Worm (Caenorhabditis elegans) whole organism, L1 larva: ENCODE data around the gene T05A7.7.

Source experiments
- aly-2 ChIP-seq: fragments of 150-350 bp; optimal IDR thresholded peaks from 2 replicates; lab custom pipeline; 2014; ENCODE audit warnings: missing biosample characterization, missing genetic modification characterization
- egl-27 ChIP-seq, 2 experiments: fragments of 150-350 bp in 1 of 2; sonication (generic microtip); optimal IDR thresholded peaks; 3 replicates each; lab custom pipeline; 2017 to 2018; ENCODE audit warnings: missing biosample characterization in 2 of 2, missing genetic modification characterization in 2 of 2, missing genetic modification reagents in 2 of 2
- elt-3 ChIP-seq, 6 experiments: fragments of 150-350 bp in 1 of 6; sonication (generic microtip); optimal IDR thresholded peaks; 2 replicates each; lab custom pipeline; 2017 to 2018; ENCODE audit warnings: missing biosample characterization in 6 of 6, missing genetic modification characterization in 6 of 6, inconsistent platforms in 1 of 6
- fkh-10 ChIP-seq: sonication (generic microtip); optimal IDR thresholded peaks from 2 replicates; lab custom pipeline; 2017; ENCODE audit warnings: missing biosample characterization, missing genetic modification reagents, missing genetic modification characterization
- lin-13 ChIP-seq: fragments of 150-350 bp; optimal IDR thresholded peaks from 2 replicates; lab custom pipeline; 2014; ENCODE audit warnings: missing biosample characterization, missing genetic modification reagents, missing genetic modification characterization
- nhr-28 ChIP-seq: fragments of 150-350 bp; optimal IDR thresholded peaks from 2 replicates; lab custom pipeline; 2014; ENCODE audit warnings: missing biosample characterization, missing genetic modification characterization
- nhr-76 ChIP-seq: sonication (generic microtip); optimal IDR thresholded peaks from 2 replicates; lab custom pipeline; 2017; ENCODE audit warnings: missing biosample characterization, missing genetic modification characterization
- unc-86 ChIP-seq: sonication (generic microtip); optimal IDR thresholded peaks from 2 replicates; lab custom pipeline; 2016; ENCODE audit warnings: missing genetic modification characterization, missing compliant biosample characterization

DNA sequence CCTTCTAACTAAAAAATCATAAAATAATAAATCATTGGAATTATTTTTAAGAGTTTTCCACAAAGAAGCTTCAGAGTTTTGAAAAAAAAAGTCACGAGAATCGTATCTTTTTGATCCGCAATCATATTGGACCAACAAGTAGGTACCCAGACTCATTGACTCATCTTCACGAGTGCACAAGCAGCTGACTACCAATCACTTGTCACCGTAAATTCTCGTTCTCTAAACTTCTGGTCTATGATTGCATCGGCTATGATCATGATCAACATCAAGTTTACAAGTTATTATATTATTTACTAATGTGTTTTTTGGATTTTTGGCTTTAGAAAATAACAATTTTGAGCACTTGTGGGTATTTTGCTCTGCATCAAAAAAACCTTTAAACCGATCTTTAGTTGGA, 5.0 kb downstream of the T05A7.7 start:
- TF ChIP-seq lin-13 (GFP tag; lab: Kevin White, UChicago) (no peak), nhr-76 (tag; lab: Kevin White, UChicago) (no peak), aly-2 (tag; lab: Kevin White, UChicago) (no peak), fkh-10 (GFP tag; lab: Kevin White, UChicago) (no peak), elt-3 (tag; optimal IDR thresholded peaks at IDR 0.05; lab: Kevin White, UChicago) (no peak), egl-27 (tag; optimal IDR thresholded peaks at IDR 0.05; lab: Kevin White, UChicago) (no peak), unc-86 (tag; lab: Kevin White, UChicago) (no peak), nhr-28 (tag; lab: Kevin White, UChicago) (no peak)
